Worm (Caenorhabditis elegans) whole organism, late embryonic: ENCODE measurements around the gene W08F4.7.

ENCODE experiments used
- K02D7.2 ChIP-seq: sonication (generic microtip); optimal IDR thresholded peaks from 2 replicates; lab custom pipeline; 2017; ENCODE audit warnings: mild to moderate bottlenecking, missing genetic modification characterization, missing compliant biosample characterization
- ahr-1 ChIP-seq: sonication (generic microtip); optimal IDR thresholded peaks from 2 replicates; lab custom pipeline; 2016; ENCODE audit warnings: missing genetic modification characterization, missing compliant biosample characterization
- hlh-30 ChIP-seq: sonication (generic microtip); optimal IDR thresholded peaks from 2 replicates; lab custom pipeline; 2017; ENCODE audit warnings: antibody characterized with exemption, missing genetic modification characterization, missing compliant biosample characterization; ENCODE audit not compliant: insufficient read depth
- nfya-1 ChIP-seq: sonication (generic microtip); optimal IDR thresholded peaks from 2 replicates; lab custom pipeline; 2017; ENCODE audit warnings: missing genetic modification characterization, mild to moderate bottlenecking, missing compliant biosample characterization, antibody characterized with exemption, moderate library complexity
- nhr-11 ChIP-seq: fragments of 150-350 bp; optimal IDR thresholded peaks from 2 replicates; lab custom pipeline; 2014; ENCODE audit warnings: missing biosample characterization, missing genetic modification characterization
- pqm-1 ChIP-seq: sonication (generic microtip); optimal IDR thresholded peaks from 2 replicates; lab custom pipeline; 2016; ENCODE audit warnings: missing genetic modification characterization, missing compliant biosample characterization

ce11 chrII:542416-542815 lies 35.1 kb downstream of the W08F4.7 start:
- TF ChIP-seq nhr-11 (tag; lab: Kevin White, UChicago) (no peak), pqm-1 (tag; lab: Kevin White, UChicago) (no peak), K02D7.2 (tag; lab: Kevin White, UChicago) (no peak), ahr-1 (tag; lab: Kevin White, UChicago) (no peak), hlh-30 (tag; lab: Kevin White, UChicago) (no peak), nfya-1 (no peak)
